Worm (Caenorhabditis elegans) whole organism, midembryonic: ENCODE results near the gene clec-47.

Experiments
- T22C8.4 ChIP-seq: fragments of 200-800 bp; sonication (Bioruptor generic); IDR thresholded peaks from 2 replicates; pipeline ENCODE4 v1.3.6; 2022; ENCODE audit warnings: missing genetic modification characterization, missing compliant biosample characterization
- cog-1 ChIP-seq: sonication (generic microtip); optimal IDR thresholded peaks from 2 replicates; lab custom pipeline; 2016; ENCODE audit warnings: missing genetic modification characterization, missing compliant biosample characterization
- flt-1 ChIP-seq: fragments of 200-800 bp; sonication (Bioruptor generic); IDR thresholded peaks from 2 replicates; pipeline ENCODE4 v1.3.6; 2022; ENCODE audit warnings: missing genetic modification characterization, missing compliant biosample characterization
- klf-2 ChIP-seq: fragments of 200-800 bp; sonication (Bioruptor generic); conservative IDR thresholded peaks from 2 replicates; pipeline ENCODE4 v1.3.6; 2022; ENCODE audit warnings: missing genetic modification reagents, missing genetic modification characterization, missing compliant biosample characterization
- med-1 ChIP-seq: sonication (generic microtip); optimal IDR thresholded peaks from 2 replicates; lab custom pipeline; 2017; ENCODE audit warnings: missing genetic modification characterization, mild to moderate bottlenecking, missing compliant biosample characterization, antibody characterized with exemption, missing genetic modification reagents; ENCODE audit not compliant: insufficient read depth
- ref-1 ChIP-seq: fragments of 200-800 bp; sonication (Bioruptor generic); conservative IDR thresholded peaks from 2 replicates; pipeline ENCODE4 v1.3.6; 2022; ENCODE audit warnings: missing genetic modification reagents, missing genetic modification characterization, missing compliant biosample characterization
- tab-1 ChIP-seq: fragments of 200-800 bp; sonication (Bioruptor generic); IDR thresholded peaks from 2 replicates; pipeline ENCODE4 v1.3.6; 2022; ENCODE audit warnings: missing genetic modification characterization, missing compliant biosample characterization
- ztf-23 ChIP-seq: fragments of 200-800 bp; sonication (Bioruptor generic); IDR thresholded peaks from 2 replicates; pipeline ENCODE4 v1.3.6; 2022; ENCODE audit warnings: missing genetic modification reagents, missing genetic modification characterization, missing compliant biosample characterization
- ztf-29 ChIP-seq: fragments of 200-800 bp; sonication (Bioruptor generic); IDR thresholded peaks from 2 replicates; pipeline ENCODE4 v1.3.6; 2022; ENCODE audit warnings: missing genetic modification reagents, missing genetic modification characterization, missing compliant biosample characterization

- TF ChIP-seq med-1 (GFP tag; lab: Kevin White, UChicago) (no peak), tab-1 (GFP tag; lab: Robert Waterston, UW) (no peak), cog-1 (tag; lab: Kevin White, UChicago) (no peak), ztf-29 (GFP tag; lab: Robert Waterston, UW) (no peak), ztf-23 (no peak), flt-1 (no peak), T22C8.4 (no peak), klf-2 (GFP tag; lab: Robert Waterston, UW) (no peak), ref-1 (no peak)
Measured at ce11 chrV:15225650-15226049, 50.1 kb downstream of the clec-47 start, which contains the start of gene srw-14.
